Fruit fly (Drosophila melanogaster) Kc167 (cell line): Measurements from ENCODE around the gene sordd2.

Experiments used
- Myc ChIP-seq: fragments of >200 bp; optimal IDR thresholded peaks from 2 replicates; lab custom pipeline; 2017; ENCODE audit warnings: missing external identifiers
- Sin3A ChIP-seq: fragments of >200 bp; optimal IDR thresholded peaks from 2 replicates; lab custom pipeline; 2018; ENCODE audit warnings: missing external identifiers
- h ChIP-seq: fragments of >200 bp; optimal IDR thresholded peaks from 3 replicates; lab custom pipeline; 2018; ENCODE audit warnings: missing external identifiers
- insv ChIP-seq: fragments of >200 bp; optimal IDR thresholded peaks from 3 replicates; lab custom pipeline; 2018; ENCODE audit warnings: missing external identifiers
- psq ChIP-seq: fragments of >200 bp; optimal IDR thresholded peaks from 2 replicates; lab custom pipeline; 2017; ENCODE audit warnings: missing external identifiers
- ttk ChIP-seq: sonication (Bioruptor generic); optimal IDR thresholded peaks from 2 replicates; lab custom pipeline; 2017; ENCODE audit warnings: missing external identifiers

Gene sordd2

DNA sequence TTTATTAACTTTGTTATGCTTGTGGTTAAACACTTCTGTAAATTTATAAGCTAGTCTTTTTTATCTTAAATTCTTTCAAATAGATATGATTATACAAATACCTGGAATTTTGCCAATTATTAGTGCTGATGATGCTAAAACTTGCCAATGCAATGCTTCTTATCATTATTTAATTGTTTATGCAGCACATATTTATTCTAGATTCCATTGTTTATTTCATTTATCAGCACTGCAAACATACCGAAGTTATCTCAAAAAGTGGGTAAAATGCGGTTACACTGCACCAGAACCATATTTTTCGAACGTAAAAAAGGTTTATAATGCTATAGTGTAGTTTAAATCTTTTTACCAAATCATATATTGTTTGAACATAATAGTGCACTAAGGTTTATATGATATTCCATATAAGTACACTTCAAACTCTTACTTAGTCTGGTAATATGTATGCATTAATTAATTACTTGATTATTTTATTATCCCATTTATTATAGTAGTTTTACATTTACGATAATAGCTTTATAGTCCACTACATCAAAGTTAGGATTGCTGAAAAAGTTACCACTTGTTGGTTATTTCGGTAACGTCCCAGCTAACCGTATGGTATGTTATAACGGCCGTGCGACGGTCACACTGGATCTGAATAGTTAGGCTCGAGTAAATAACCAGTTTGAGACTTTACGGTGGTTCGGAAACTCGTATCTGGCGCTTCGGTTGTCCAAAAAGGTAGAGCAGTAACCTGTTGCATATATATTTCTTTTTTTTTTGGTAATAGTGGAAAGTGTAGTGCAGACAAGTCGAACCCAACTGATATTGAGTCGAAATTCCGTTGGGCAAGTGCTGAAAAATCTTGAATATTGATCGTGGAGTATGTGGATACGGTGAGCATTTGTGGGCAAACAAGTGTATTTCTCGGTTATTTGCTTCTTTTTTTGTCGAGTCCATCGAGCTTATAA, 10.5 kb downstream of the sordd2 start, which contains the start of gene Rhp:
Rhp (plus strand) TSS at position 663 of the 953 bp plus-strand sequence.
- TF ChIP-seq psq (no peak), Myc (no peak), ttk (lab: Kevin White, UChicago) (no peak), Sin3A (lab: Kevin White, UChicago) (no peak), insv (lab: Kevin White, UChicago) (no peak), h (lab: Kevin White, UChicago) (no peak)

DNA sequence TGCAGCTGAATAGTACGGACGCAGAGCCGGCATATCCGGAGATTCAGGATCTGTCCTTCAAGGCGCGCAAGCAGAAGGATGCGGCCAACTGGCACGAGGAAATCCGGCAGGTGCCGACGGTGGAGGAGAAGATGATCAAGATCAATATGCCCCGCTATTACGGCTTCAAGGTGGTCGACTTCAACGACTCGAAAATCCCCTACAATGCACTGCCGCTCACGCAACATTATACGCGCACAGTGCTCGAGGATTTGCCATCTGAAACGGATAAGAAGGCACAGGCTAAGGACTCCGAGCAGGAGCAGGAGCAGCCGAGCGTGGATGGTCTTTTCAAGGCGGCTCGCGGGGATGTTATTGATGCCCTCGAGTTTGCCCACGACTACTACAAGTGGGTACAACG, 12.7 kb downstream of the sordd2 start:
- no peak for TF ChIP-seq insv (lab: Kevin White, UChicago)
- no peak for TF ChIP-seq Myc
- TF ChIP-seq psq = no peak
- TF ChIP-seq Sin3A (lab: Kevin White, UChicago) = no peak
- TF ChIP-seq ttk (lab: Kevin White, UChicago) = no peak
- TF ChIP-seq h (lab: Kevin White, UChicago) = no peak

dm6 chrX:15785429-15786239, 13.3 kb downstream of the sordd2 start, which contains the start of the genes Paf-AHalpha and mRpS30:
Gene Paf-AHalpha, minus strand, starts transcription at chrX:15785583.
Gene mRpS30, plus strand, starts transcription at chrX:15786047.
- no peak for TF ChIP-seq Myc
- no peak for TF ChIP-seq ttk (lab: Kevin White, UChicago)
- TF ChIP-seq psq = no peak
- no peak for TF ChIP-seq Sin3A (lab: Kevin White, UChicago)
- no peak for TF ChIP-seq h (lab: Kevin White, UChicago)
- TF ChIP-seq insv (lab: Kevin White, UChicago) = no peak

dm6 chrX:15783610-15784009, 15.4 kb downstream of the sordd2 start, which contains the start of gene Efhc1.1:
Gene Efhc1.1, minus strand, starts transcription at chrX:15783710.
- TF ChIP-seq Sin3A (lab: Kevin White, UChicago) (no peak), ttk (lab: Kevin White, UChicago) (no peak), h (lab: Kevin White, UChicago) (no peak), Myc (no peak), psq (no peak), insv (lab: Kevin White, UChicago) (no peak)

DNA sequence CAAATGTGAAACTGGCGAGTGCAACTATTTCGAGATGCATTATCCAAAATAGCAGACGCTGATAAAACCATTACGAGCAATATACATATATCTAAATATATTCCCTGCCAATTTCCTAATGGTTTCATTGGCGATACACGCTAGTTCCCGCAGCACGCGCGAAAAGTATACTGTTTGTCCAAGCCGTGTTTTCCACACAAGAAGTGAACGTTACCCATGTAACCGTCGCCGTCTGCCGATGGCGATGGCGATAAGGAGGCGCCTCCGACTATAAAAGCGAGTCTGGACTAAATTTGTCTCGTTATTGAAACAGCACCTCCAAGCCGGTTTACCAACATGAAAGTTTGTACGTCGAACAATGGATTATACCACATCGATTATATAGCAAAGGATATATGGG, 20.1 kb downstream of the sordd2 start, which contains the start of gene CG43673:
CG43673 (plus strand) TSS at position 301 of the 400 bp plus-strand sequence.
- no peak for TF ChIP-seq Myc
- no peak for TF ChIP-seq h (lab: Kevin White, UChicago)
- TF ChIP-seq psq = no peak
- TF ChIP-seq insv (lab: Kevin White, UChicago) = no peak
- TF ChIP-seq Sin3A (lab: Kevin White, UChicago) = no peak
- no peak for TF ChIP-seq ttk (lab: Kevin White, UChicago)

- TF ChIP-seq psq = no peak
These were observed 26.3 kb downstream of the sordd2 start, which contains the start of gene CG43672 for dm6 chrX:15772663-15773062. Gene CG43672, plus strand, starts transcription at chrX:15772963.

- TF ChIP-seq Sin3A (lab: Kevin White, UChicago) (no peak), ttk (lab: Kevin White, UChicago) (no peak), insv (lab: Kevin White, UChicago) (no peak), h (lab: Kevin White, UChicago) (no peak), Myc (no peak), psq (no peak)
These were observed 29.5 kb downstream of the sordd2 start, which contains the start of gene CG33172 for dm6 chrX:15769457-15769856. Gene CG33172, plus strand, starts transcription at chrX:15769664.

DNA sequence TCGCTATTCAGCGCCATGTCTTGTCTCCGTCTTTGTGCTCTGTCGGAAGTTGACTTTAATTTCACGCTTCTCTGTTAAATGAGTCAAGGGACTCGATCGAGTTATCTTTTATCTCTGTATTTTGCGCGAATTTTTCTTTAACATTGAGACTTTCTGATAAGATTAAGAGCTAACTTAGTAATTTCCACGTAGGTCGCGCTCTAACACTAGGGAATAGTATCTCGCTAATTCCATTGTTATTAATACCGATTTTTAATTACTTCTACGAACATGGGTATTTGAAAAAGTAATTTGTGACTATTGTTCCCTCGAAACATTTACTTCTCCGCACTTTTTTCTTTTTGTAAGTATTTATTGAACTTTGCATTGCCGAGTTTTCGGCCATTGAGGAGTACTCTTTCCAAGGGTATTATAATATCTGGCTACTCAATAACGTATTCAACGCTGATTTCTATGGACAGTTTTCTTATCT, 32.5 kb downstream of the sordd2 start, which contains the start of gene CG8952:
CG8952 (minus strand) TSS at position 51 of the 472 bp plus-strand sequence.
- TF ChIP-seq Myc (no peak), insv (lab: Kevin White, UChicago) (no peak), h (lab: Kevin White, UChicago) (no peak), ttk (lab: Kevin White, UChicago) (no peak), Sin3A (lab: Kevin White, UChicago) (no peak), psq (no peak)

DNA sequence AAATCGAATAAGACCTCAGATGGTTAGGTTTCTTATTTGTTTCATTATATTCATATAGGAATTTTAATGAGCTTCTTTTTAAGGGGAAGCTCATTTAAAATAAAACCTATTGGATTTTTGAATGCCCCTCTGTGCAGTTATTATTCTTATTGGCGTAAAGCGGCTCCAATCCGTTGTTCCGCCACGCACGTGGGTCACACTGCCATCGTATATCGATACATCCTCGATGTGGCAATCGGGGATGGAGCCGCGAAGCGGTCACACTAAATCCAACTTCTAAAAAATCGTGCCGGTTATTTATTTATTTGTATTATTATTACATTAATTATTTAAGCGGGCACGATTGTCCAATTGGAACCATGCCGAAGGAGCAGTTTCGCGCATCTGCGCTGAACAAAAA, 36.2 kb downstream of the sordd2 start, which contains the start of gene Polr3A:
Polr3A (plus strand) TSS at position 234 of the 400 bp plus-strand sequence.
- no peak for TF ChIP-seq Sin3A (lab: Kevin White, UChicago)
- no peak for TF ChIP-seq h (lab: Kevin White, UChicago)
- TF ChIP-seq ttk (lab: Kevin White, UChicago) = no peak
- no peak for TF ChIP-seq psq
- no peak for TF ChIP-seq insv (lab: Kevin White, UChicago)
- no peak for TF ChIP-seq Myc

DNA sequence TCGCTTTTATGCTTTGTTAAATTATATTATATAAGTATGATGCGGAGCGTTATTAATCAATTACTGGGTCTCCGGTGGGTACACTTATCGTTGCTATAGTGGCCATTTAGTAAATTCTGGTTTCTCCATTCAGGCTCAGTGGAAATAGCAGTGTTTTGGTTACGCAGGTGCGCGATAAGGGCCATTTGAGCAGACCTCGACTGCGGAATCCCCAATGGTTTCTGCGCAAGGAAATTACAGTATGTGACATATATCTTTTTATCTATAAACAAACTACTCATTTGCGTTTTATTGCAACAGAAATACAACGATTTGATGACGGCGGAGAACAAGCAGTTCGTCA, 37.7 kb downstream of the sordd2 start:
- TF ChIP-seq Myc (no peak), psq (no peak), ttk (lab: Kevin White, UChicago) (no peak), insv (lab: Kevin White, UChicago) (no peak), h (lab: Kevin White, UChicago) (no peak), Sin3A (lab: Kevin White, UChicago) (no peak)
